Fruit fly (Drosophila melanogaster): ENCODE measurements around the gene Arp5.

- TF ChIP-seq Rel (GFP tag; optimal IDR thresholded peaks at IDR 0.05) (no peak), Rel (tag; optimal IDR thresholded peaks at IDR 0.05) (no peak), rgr (GFP tag; optimal IDR thresholded peaks at IDR 0.05) (no peak), psq (GFP tag; optimal IDR thresholded peaks at IDR 0.05) (no peak), Hnf4 (GFP tag; optimal IDR thresholded peaks at IDR 0.05) (no peak), fru (GFP tag; optimal IDR thresholded peaks at IDR 0.05) (no peak), usp (GFP tag; optimal IDR thresholded peaks at IDR 0.05) (no peak), Abd-B (GFP tag; optimal IDR thresholded peaks at IDR 0.05) (no peak), lola (GFP tag; optimal IDR thresholded peaks at IDR 0.05) (no peak), N (GFP tag; optimal IDR thresholded peaks at IDR 0.05) (no peak), pan (optimal IDR thresholded peaks at IDR 0.05) (no peak), h (GFP tag; optimal IDR thresholded peaks at IDR 0.05) (no peak), Dfd (GFP tag; optimal IDR thresholded peaks at IDR 0.05) (no peak)
Observed at dm6 chr3R:18156608-18157007, 28.7 kb upstream of the Arp5 start.

All from whole organism, wandering third instar larva.